Worm (Caenorhabditis elegans) whole organism, L4/young adult: Measurements from ENCODE around the gene vps-54.

Experiments
- W03F9.2 ChIP-seq: fragments of 150-350 bp; optimal IDR thresholded peaks from 2 replicates; lab custom pipeline; 2014; ENCODE audit warnings: missing biosample characterization, missing genetic modification characterization
- dao-5 ChIP-seq: sonication (generic microtip); optimal IDR thresholded peaks from 2 replicates; lab custom pipeline; 2016; ENCODE audit warnings: missing genotype, missing genetic modification characterization, moderate library complexity, missing compliant biosample characterization

ce11 chrV:10556362-10556761 is 19.9 kb downstream of the vps-54 start:
- no peak for TF ChIP-seq W03F9.2
- no peak for TF ChIP-seq dao-5 (tag; lab: Kevin White, UChicago)
